Worm (Caenorhabditis elegans) whole organism, late embryonic: ENCODE data around the gene F08F1.4.

ENCODE experiments used
- C38D4.7 ChIP-seq: fragments of 200-800 bp; sonication (Bioruptor generic); optimal IDR thresholded peaks from 2 replicates; lab custom pipeline; 2018; ENCODE audit warnings: mild to moderate bottlenecking, missing genetic modification characterization, moderate library complexity, missing compliant biosample characterization
- F13H6.1 ChIP-seq: sonication (generic microtip); optimal IDR thresholded peaks from 2 replicates; lab custom pipeline; 2016; ENCODE audit warnings: missing genetic modification characterization, missing compliant biosample characterization
- K02D7.2 ChIP-seq: sonication (generic microtip); optimal IDR thresholded peaks from 2 replicates; lab custom pipeline; 2017; ENCODE audit warnings: mild to moderate bottlenecking, missing genetic modification characterization, missing compliant biosample characterization
- K09A11.1 ChIP-seq: sonication (generic microtip); optimal IDR thresholded peaks from 2 replicates; lab custom pipeline; 2017; ENCODE audit warnings: antibody characterized with exemption, mild to moderate bottlenecking, missing genetic modification characterization, missing compliant biosample characterization; ENCODE audit not compliant: insufficient read depth
- T23F11.4 ChIP-seq: fragments of 200-800 bp; sonication (Bioruptor generic); optimal IDR thresholded peaks from 2 replicates; lab custom pipeline; 2018; ENCODE audit warnings: mild to moderate bottlenecking, missing genetic modification characterization, missing compliant biosample characterization
- Y22D7AL.16 ChIP-seq: sonication (generic microtip); optimal IDR thresholded peaks from 2 replicates; lab custom pipeline; 2016; ENCODE audit warnings: missing genetic modification characterization, missing compliant biosample characterization
- ahr-1 ChIP-seq: sonication (generic microtip); optimal IDR thresholded peaks from 2 replicates; lab custom pipeline; 2016; ENCODE audit warnings: missing genetic modification characterization, missing compliant biosample characterization
- ceh-18 ChIP-seq: sonication (generic microtip); optimal IDR thresholded peaks from 2 replicates; lab custom pipeline; 2016; ENCODE audit warnings: missing genetic modification characterization, missing compliant biosample characterization
- ceh-19 ChIP-seq: fragments of 200-800 bp; sonication (Bioruptor generic); optimal IDR thresholded peaks from 2 replicates; lab custom pipeline; 2018; ENCODE audit warnings: mild to moderate bottlenecking, missing genetic modification characterization, missing compliant biosample characterization
- ceh-22 ChIP-seq: sonication (generic microtip); optimal IDR thresholded peaks from 2 replicates; lab custom pipeline; 2017; ENCODE audit warnings: missing biosample characterization, missing genetic modification characterization
- ceh-24 ChIP-seq: sonication (generic microtip); optimal IDR thresholded peaks from 2 replicates; lab custom pipeline; 2016; ENCODE audit warnings: mild to moderate bottlenecking, missing genetic modification characterization, missing compliant biosample characterization
- ceh-30 ChIP-seq: fragments of 150-350 bp; optimal IDR thresholded peaks from 2 replicates; lab custom pipeline; 2014; ENCODE audit warnings: missing biosample characterization, missing genetic modification characterization
- ceh-31 ChIP-seq: sonication (generic microtip); optimal IDR thresholded peaks from 2 replicates; lab custom pipeline; 2016; ENCODE audit warnings: missing genetic modification characterization, missing compliant biosample characterization
- ceh-34 ChIP-seq: sonication (generic microtip); optimal IDR thresholded peaks from 2 replicates; lab custom pipeline; 2016; ENCODE audit warnings: mild to moderate bottlenecking, missing genetic modification characterization, missing compliant biosample characterization
- ceh-45 ChIP-seq: fragments of 200-800 bp; sonication (Bioruptor generic); IDR thresholded peaks from 2 replicates; pipeline ENCODE4 v1.3.6; 2022; ENCODE audit warnings: missing genetic modification reagents, missing genetic modification characterization, missing compliant biosample characterization
- ceh-9 ChIP-seq: sonication (generic microtip); optimal IDR thresholded peaks from 2 replicates; lab custom pipeline; 2016; ENCODE audit warnings: mild to moderate bottlenecking, missing genetic modification characterization, inconsistent platforms, missing compliant biosample characterization
- che-1 ChIP-seq: sonication (generic microtip); optimal IDR thresholded peaks from 2 replicates; lab custom pipeline; 2016; ENCODE audit warnings: mild to moderate bottlenecking, missing genetic modification characterization, missing compliant biosample characterization
- dmd-4 ChIP-seq: sonication (generic microtip); optimal IDR thresholded peaks from 2 replicates; lab custom pipeline; 2016; ENCODE audit warnings: borderline replicate concordance, missing genetic modification characterization, missing compliant biosample characterization
- ets-4 ChIP-seq: sonication (generic microtip); optimal IDR thresholded peaks from 2 replicates; lab custom pipeline; 2016; ENCODE audit warnings: missing genetic modification characterization, missing compliant biosample characterization
- eyg-1 ChIP-seq: sonication (generic microtip); optimal IDR thresholded peaks from 2 replicates; lab custom pipeline; 2016; ENCODE audit warnings: missing genotype, missing genetic modification characterization, missing compliant biosample characterization
- fax-1 ChIP-seq: sonication (generic microtip); optimal IDR thresholded peaks from 2 replicates; lab custom pipeline; 2016; ENCODE audit warnings: missing genotype, missing genetic modification characterization, missing compliant biosample characterization
- fkh-10 ChIP-seq: fragments of 150-350 bp; optimal IDR thresholded peaks from 2 replicates; lab custom pipeline; 2014; ENCODE audit warnings: missing biosample characterization, missing genetic modification reagents, missing genetic modification characterization
- fkh-6 ChIP-seq: sonication (generic microtip); optimal IDR thresholded peaks from 2 replicates; lab custom pipeline; 2016; ENCODE audit warnings: missing genetic modification characterization, missing compliant biosample characterization
- gmeb-2 ChIP-seq: sonication (generic microtip); optimal IDR thresholded peaks from 2 replicates; lab custom pipeline; 2016; ENCODE audit warnings: missing genetic modification characterization, inconsistent platforms, missing compliant biosample characterization
- hlh-6 ChIP-seq: sonication (generic microtip); optimal IDR thresholded peaks from 2 replicates; lab custom pipeline; 2016; ENCODE audit warnings: missing genotype, missing genetic modification characterization, missing compliant biosample characterization
- lim-6 ChIP-seq: sonication (generic microtip); optimal IDR thresholded peaks from 2 replicates; lab custom pipeline; 2016; ENCODE audit warnings: missing genetic modification characterization, missing compliant biosample characterization
- madf-2 ChIP-seq: sonication (generic microtip); optimal IDR thresholded peaks from 2 replicates; lab custom pipeline; 2017; ENCODE audit warnings: missing genetic modification characterization, missing compliant biosample characterization
- mec-3 ChIP-seq: sonication (generic microtip); optimal IDR thresholded peaks from 2 replicates; lab custom pipeline; 2016; ENCODE audit warnings: borderline replicate concordance, missing genetic modification characterization, missing compliant biosample characterization
- nfya-1 ChIP-seq: sonication (generic microtip); optimal IDR thresholded peaks from 2 replicates; lab custom pipeline; 2017; ENCODE audit warnings: missing genetic modification characterization, mild to moderate bottlenecking, missing compliant biosample characterization, antibody characterized with exemption, moderate library complexity
- nhr-11 ChIP-seq: fragments of 150-350 bp; optimal IDR thresholded peaks from 2 replicates; lab custom pipeline; 2014; ENCODE audit warnings: missing biosample characterization, missing genetic modification characterization
- nhr-232 ChIP-seq: sonication (generic microtip); optimal IDR thresholded peaks from 2 replicates; lab custom pipeline; 2016; ENCODE audit warnings: missing genetic modification characterization, missing compliant biosample characterization
- npax-4 ChIP-seq: sonication (generic microtip); optimal IDR thresholded peaks from 2 replicates; lab custom pipeline; 2016; ENCODE audit warnings: missing genetic modification characterization, missing compliant biosample characterization
- odd-2 ChIP-seq: sonication (generic microtip); optimal IDR thresholded peaks from 2 replicates; lab custom pipeline; 2017; ENCODE audit warnings: antibody characterized with exemption, mild to moderate bottlenecking, missing genetic modification characterization, missing compliant biosample characterization
- pag-3 ChIP-seq: sonication (generic microtip); optimal IDR thresholded peaks from 2 replicates; lab custom pipeline; 2016; ENCODE audit warnings: missing compliant biosample characterization, missing genetic modification characterization, borderline replicate concordance
- pat-9 ChIP-seq: fragments of 200-800 bp; sonication (Bioruptor generic); optimal IDR thresholded peaks from 2 replicates; lab custom pipeline; 2018; ENCODE audit warnings: mild to moderate bottlenecking, missing genetic modification characterization, moderate library complexity, missing compliant biosample characterization
- pax-1 ChIP-seq: fragments of 150-350 bp; optimal IDR thresholded peaks from 2 replicates; lab custom pipeline; 2014; ENCODE audit warnings: missing biosample characterization, missing genetic modification characterization
- pros-1 ChIP-seq: fragments of 150-350 bp; optimal IDR thresholded peaks from 2 replicates; lab custom pipeline; 2014; ENCODE audit warnings: missing biosample characterization, missing genetic modification reagents, missing genetic modification characterization
- ref-2 ChIP-seq: sonication (generic microtip); optimal IDR thresholded peaks from 2 replicates; lab custom pipeline; 2016; ENCODE audit warnings: missing genetic modification characterization, missing compliant biosample characterization
- rnt-1 ChIP-seq: sonication (generic microtip); optimal IDR thresholded peaks from 2 replicates; lab custom pipeline; 2016; ENCODE audit warnings: missing genetic modification characterization, missing compliant biosample characterization
- tbx-2 ChIP-seq: sonication (generic microtip); optimal IDR thresholded peaks from 2 replicates; lab custom pipeline; 2016; ENCODE audit warnings: missing genetic modification characterization, missing compliant biosample characterization
- ttx-3 ChIP-seq: sonication (generic microtip); optimal IDR thresholded peaks from 2 replicates; lab custom pipeline; 2016; ENCODE audit warnings: missing genetic modification reagents, missing genetic modification characterization, missing compliant biosample characterization
- unc-42 ChIP-seq: sonication (generic microtip); optimal IDR thresholded peaks from 2 replicates; lab custom pipeline; 2016; ENCODE audit warnings: missing genotype, missing genetic modification characterization, missing compliant biosample characterization
- unc-55 ChIP-seq: sonication (generic microtip); optimal IDR thresholded peaks from 2 replicates; lab custom pipeline; 2017; ENCODE audit warnings: missing biosample characterization, missing genetic modification reagents, missing genetic modification characterization
- zip-5 ChIP-seq: sonication (generic microtip); optimal IDR thresholded peaks from 2 replicates; lab custom pipeline; 2016; ENCODE audit warnings: missing genetic modification characterization, missing compliant biosample characterization

Gene F08F1.4

DNA sequence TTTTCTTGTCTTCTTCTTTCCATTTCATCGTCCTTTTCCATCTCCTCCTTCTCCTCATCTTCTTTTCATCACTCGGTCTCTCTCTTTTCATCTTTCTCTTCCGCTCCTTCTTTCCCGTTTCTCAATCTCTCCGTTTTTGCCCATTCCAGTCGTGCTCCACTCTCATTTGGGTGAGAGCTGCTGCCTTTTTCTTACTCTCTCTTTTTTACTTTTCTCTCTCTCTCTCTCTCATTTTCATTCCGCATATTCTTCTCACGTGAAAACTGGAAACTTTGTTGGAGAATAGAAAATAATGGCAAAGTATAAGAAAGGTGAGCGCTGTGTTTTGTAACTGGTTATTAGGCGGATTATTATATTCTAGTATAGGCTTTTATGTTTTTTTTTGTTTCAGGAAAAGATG is 34.9 kb upstream of the F08F1.4 start, which contains the start of gene tbc-18:
Gene tbc-18, plus strand, starts transcription at position 246 of the 400 bp plus-strand sequence.
- TF ChIP-seq ceh-18 (tag; lab: Kevin White, UChicago), result peak; percentile 41
- peak; percentile 73 for TF ChIP-seq unc-42 (tag; lab: Kevin White, UChicago)
- TF ChIP-seq ceh-31 (tag; lab: Kevin White, UChicago), result peak; percentile 66
- TF ChIP-seq pat-9, result no peak
- TF ChIP-seq tbx-2, result peak; percentile 37
- TF ChIP-seq ceh-22 (tag; lab: Kevin White, UChicago), result no peak
- TF ChIP-seq gmeb-2 (tag; lab: Kevin White, UChicago), result no peak
- peak; percentile 58 for TF ChIP-seq nfya-1 (tag; lab: Kevin White, UChicago)
- TF ChIP-seq zip-5 (tag; lab: Kevin White, UChicago), result no peak

DNA sequence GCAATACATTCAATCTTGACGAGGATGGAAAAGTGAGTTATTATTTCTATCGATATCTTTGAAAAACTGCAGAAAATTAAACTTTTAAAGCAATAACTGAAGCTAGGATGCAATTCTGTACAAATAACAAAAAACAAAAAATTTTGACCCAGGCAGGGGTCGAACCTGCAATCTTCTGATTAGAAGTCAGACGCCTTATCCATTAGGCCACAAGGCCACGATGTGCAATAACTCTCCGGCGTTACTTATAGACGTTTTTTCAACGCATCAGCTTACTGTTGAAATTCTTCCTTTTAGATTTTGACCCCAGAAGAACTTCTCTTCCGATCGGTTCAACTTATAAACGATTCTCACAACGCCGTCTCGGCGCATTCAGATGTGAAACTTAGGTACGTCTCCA is 31.6 kb upstream of the F08F1.4 start:
- TF ChIP-seq fkh-10 (GFP tag; lab: Kevin White, UChicago) (no peak), ceh-19 (no peak), npax-4 (tag; lab: Kevin White, UChicago) (no peak), pax-1 (tag; lab: Kevin White, UChicago) (no peak), madf-2 (tag; lab: Kevin White, UChicago) (no peak), che-1 (tag; lab: Kevin White, UChicago) (no peak), ets-4 (no peak), nhr-232 (no peak), pat-9 (no peak), ceh-18 (tag; lab: Kevin White, UChicago) (no peak), dmd-4 (tag; lab: Kevin White, UChicago) (no peak), mec-3 (tag; lab: Kevin White, UChicago) (no peak), rnt-1 (tag; lab: Kevin White, UChicago) (no peak)
- TF ChIP-seq, all 69 proteins: peak for 0

ce11 chrX:8384642-8385181 is 28.5 kb upstream of the F08F1.4 start, which contains the start of gene F41D9.2:
Gene F41D9.2 (minus strand): TSS chrX:8384945.
- TF ChIP-seq fax-1 (tag; lab: Kevin White, UChicago) (no peak), ref-2 (tag; lab: Kevin White, UChicago) (peak; percentile 48)

ce11 chrX:8386068-8386851 is 27.0 kb upstream of the F08F1.4 start:
- TF ChIP-seq ceh-45 (GFP tag; lab: Robert Waterston, UW) (no peak), F13H6.1 (no peak), odd-2 (tag; lab: Kevin White, UChicago) (no peak), ceh-31 (tag; lab: Kevin White, UChicago) (peak; percentile 63), ceh-34 (tag; lab: Kevin White, UChicago) (peak; percentile 72), ceh-24 (peak; percentile 34), ceh-30 (tag; lab: Kevin White, UChicago) (no peak), pag-3 (tag; lab: Kevin White, UChicago) (no peak), ceh-9 (tag; lab: Kevin White, UChicago) (no peak), pat-9 (peak; percentile 68), eyg-1 (peak; percentile 53), zip-5 (tag; lab: Kevin White, UChicago) (peak; percentile 56), fkh-6 (tag; lab: Kevin White, UChicago) (peak; percentile 30), ttx-3 (peak; percentile 77), K09A11.1 (tag; lab: Kevin White, UChicago) (peak; percentile 53), ets-4 (no peak), unc-42 (tag; lab: Kevin White, UChicago) (peak; percentile 39), Y22D7AL.16 (tag; lab: Kevin White, UChicago) (peak; percentile 31), fax-1 (tag; lab: Kevin White, UChicago) (peak; percentile 64), pros-1 (tag; lab: Kevin White, UChicago) (no peak), hlh-6 (peak; percentile 62), T23F11.4 (peak; percentile 46), K02D7.2 (peak; percentile 33), nhr-11 (tag; lab: Kevin White, UChicago) (no peak), ahr-1 (peak; percentile 44), lim-6 (tag; lab: Kevin White, UChicago) (peak; percentile 38), nhr-232 (peak; percentile 74), C38D4.7 (GFP tag; lab: Kevin White, UChicago) (peak; percentile 72), tbx-2 (peak; percentile 69), unc-55 (GFP tag; lab: Kevin White, UChicago) (no peak)
